Worm (Caenorhabditis elegans): ENCODE measurements around the gene srz-70.

ce11 chrIV:3520957-3521356 lies 42.1 kb upstream of the srz-70 start:
- TF ChIP-seq unc-130 (GFP tag; optimal IDR thresholded peaks at IDR 0.05) (no peak), C06A6.2 (GFP tag; conservative IDR thresholded peaks at IDR 0.05) (no peak), unc-62 (GFP tag; optimal IDR thresholded peaks at IDR 0.05) (no peak), egrh-3 (GFP tag; IDR thresholded peaks at IDR 0.05) (no peak), D2030.7 (GFP tag; IDR thresholded peaks at IDR 0.05) (no peak), madf-8 (GFP tag; conservative IDR thresholded peaks at IDR 0.05) (no peak), pbrm-1 (GFP tag; IDR thresholded peaks at IDR 0.05) (no peak), ama-1 (optimal IDR thresholded peaks at IDR 0.05) (no peak), ama-1 (GFP tag; optimal IDR thresholded peaks at IDR 0.05) (no peak), snpc-4 (GFP tag; optimal IDR thresholded peaks at IDR 0.05) (no peak), snpc-4 (tag; optimal IDR thresholded peaks at IDR 0.05) (no peak)

Data from whole organism, young adult.